Fruit fly (Drosophila melanogaster): ENCODE data around the gene CG4666.

Gene CG4666

dm6 chrX:6059135-6059824, 18.3 kb downstream of the CG4666 start (continued):
- TF ChIP-seq Rfx (GFP tag; IDR thresholded peaks at IDR 0.05) (no peak), CG34376 (GFP tag; optimal IDR thresholded peaks at IDR 0.05) (no peak), BEAF-32 (GFP tag; optimal IDR thresholded peaks at IDR 0.05) (no peak), CG13123 (GFP tag; optimal IDR thresholded peaks at IDR 0.05) (no peak), CG11695 (GFP tag; IDR thresholded peaks at IDR 0.05) (0 out of 3 replicates have a peak, but pooled peaks have one; percentile 33), Atf6 (GFP tag; IDR thresholded peaks at IDR 0.05) (no peak), CG7963 (GFP tag; IDR thresholded peaks at IDR 0.05; ENCODE audit: partially characterized antibody) (no peak), amos (GFP tag; IDR thresholded peaks at IDR 0.05; ENCODE audit: partially characterized antibody) (no peak), CG11696 (GFP tag; IDR thresholded peaks at IDR 0.05) (no peak), Sox102F (GFP tag; optimal IDR thresholded peaks at IDR 0.05) (peak; percentile 67), ac (GFP tag; optimal IDR thresholded peaks at IDR 0.05) (no peak), kah (GFP tag; optimal IDR thresholded peaks at IDR 0.05) (no peak), row (GFP tag; IDR thresholded peaks at IDR 0.05) (peak; percentile 37; the same call in 2 of the 3 replicates), CG9797 (GFP tag; optimal IDR thresholded peaks at IDR 0.05) (no peak), Gsc (GFP tag; IDR thresholded peaks at IDR 0.05) (no peak), CG15073 (GFP tag; optimal IDR thresholded peaks at IDR 0.05) (no peak), Dbx (GFP tag; IDR thresholded peaks at IDR 0.05) (no peak), CG2875 (GFP tag; optimal IDR thresholded peaks at IDR 0.05) (no peak), grn (GFP tag; optimal IDR thresholded peaks at IDR 0.05) (no peak), CG6689 (GFP tag; IDR thresholded peaks at IDR 0.05) (peak; percentile 24; the same call in 1 of the 2 replicates), Antp (GFP tag; optimal IDR thresholded peaks at IDR 0.05) (peak; percentile 16), odd (GFP tag; optimal IDR thresholded peaks at IDR 0.05) (no peak), ttk (GFP tag; IDR thresholded peaks at IDR 0.05) (peak; percentile 51), CG7786 (GFP tag; optimal IDR thresholded peaks at IDR 0.05) (no peak), CG17912 (GFP tag; optimal IDR thresholded peaks at IDR 0.05) (no peak), maf-S (GFP tag; optimal IDR thresholded peaks at IDR 0.05) (no peak), unc-4 (GFP tag; IDR thresholded peaks at IDR 0.05; ENCODE audit: partially characterized antibody) (no peak), tll (GFP tag; optimal IDR thresholded peaks at IDR 0.05) (no peak), CG2202 (tag; optimal IDR thresholded peaks at IDR 0.05) (no peak), br (optimal IDR thresholded peaks at IDR 0.05) (no peak), wek (GFP tag; optimal IDR thresholded peaks at IDR 0.05) (no peak), CG11398 (GFP tag; optimal IDR thresholded peaks at IDR 0.05) (no peak), wdn (GFP tag; IDR thresholded peaks at IDR 0.05) (no peak), sna (GFP tag; IDR thresholded peaks at IDR 0.05; ENCODE audit: partially characterized antibody) (no peak), CG8281 (tag; optimal IDR thresholded peaks at IDR 0.05) (no peak), CG1603 (tag; optimal IDR thresholded peaks at IDR 0.05) (no peak), CG4404 (GFP tag; IDR thresholded peaks at IDR 0.05) (no peak), Awh (GFP tag; IDR thresholded peaks at IDR 0.05) (peak; percentile 19; the same call in 1 of the 2 replicates), BtbVII (GFP tag; optimal IDR thresholded peaks at IDR 0.05) (no peak), CG1647 (GFP tag; optimal IDR thresholded peaks at IDR 0.05) (no peak), CG18764 (GFP tag; optimal IDR thresholded peaks at IDR 0.05) (no peak), Doc3 (GFP tag; IDR thresholded peaks at IDR 0.05; ENCODE audit: partially characterized antibody) (no peak), CG17328 (GFP tag; IDR thresholded peaks at IDR 0.05) (peak; percentile 50), CG4730 (GFP tag; IDR thresholded peaks at IDR 0.05) (no peak), CG17361 (GFP tag; IDR thresholded peaks at IDR 0.05) (0 out of 3 replicates have a peak, but pooled peaks have one; percentile 16), CG2712 (tag; optimal IDR thresholded peaks at IDR 0.05) (peak; percentile 2), Hr39 (optimal IDR thresholded peaks at IDR 0.05) (no peak), CG12219 (GFP tag; optimal IDR thresholded peaks at IDR 0.05) (no peak), gsb-n (tag; optimal IDR thresholded peaks at IDR 0.05) (no peak), ERR (GFP tag; optimal IDR thresholded peaks at IDR 0.05) (no peak), CG8944 (GFP tag; optimal IDR thresholded peaks at IDR 0.05) (no peak)
